Worm (Caenorhabditis elegans) whole organism, L4/young adult: ENCODE measurements around the gene srd-30.
A peak's percentile ranks its signal among the peaks of the same experiment; 100 is the strongest.

ENCODE experiments used
- W03F9.2 ChIP-seq: fragments of 150-350 bp; optimal IDR thresholded peaks from 2 replicates; lab custom pipeline; 2014; ENCODE audit warnings: missing biosample characterization, missing genetic modification characterization
- dao-5 ChIP-seq: sonication (generic microtip); optimal IDR thresholded peaks from 2 replicates; lab custom pipeline; 2016; ENCODE audit warnings: missing genotype, missing genetic modification characterization, moderate library complexity, missing compliant biosample characterization
- him-1 ChIP-seq: sonication (generic microtip); optimal IDR thresholded peaks from 2 replicates; lab custom pipeline; 2016; ENCODE audit warnings: missing genotype, missing genetic modification reagents, missing genetic modification characterization, missing compliant biosample characterization

Gene srd-30

DNA sequence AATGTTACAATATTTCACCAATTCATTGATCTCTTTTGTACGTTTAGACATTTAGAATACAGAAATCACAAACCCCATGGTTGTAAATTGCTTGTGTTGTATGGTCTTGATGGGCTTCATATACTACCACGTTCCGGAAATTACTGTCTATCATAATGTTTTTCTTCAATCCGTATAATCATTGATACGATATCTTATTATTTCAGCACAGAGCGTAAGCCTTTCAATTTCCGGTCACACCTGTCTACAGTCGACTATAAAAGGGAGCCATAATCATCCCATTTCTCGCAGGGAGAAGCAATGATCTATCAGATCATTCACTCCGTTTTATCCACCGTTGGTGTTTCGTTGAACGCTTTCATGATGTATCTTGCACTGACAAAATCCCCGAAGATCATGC is at the start of gene srd-30:
srd-30 (plus strand) TSS at position 301 of the 400 bp plus-strand sequence.
- TF ChIP-seq dao-5 (tag; lab: Kevin White, UChicago): no peak
- no peak for TF ChIP-seq him-1 (tag; lab: Kevin White, UChicago)

DNA sequence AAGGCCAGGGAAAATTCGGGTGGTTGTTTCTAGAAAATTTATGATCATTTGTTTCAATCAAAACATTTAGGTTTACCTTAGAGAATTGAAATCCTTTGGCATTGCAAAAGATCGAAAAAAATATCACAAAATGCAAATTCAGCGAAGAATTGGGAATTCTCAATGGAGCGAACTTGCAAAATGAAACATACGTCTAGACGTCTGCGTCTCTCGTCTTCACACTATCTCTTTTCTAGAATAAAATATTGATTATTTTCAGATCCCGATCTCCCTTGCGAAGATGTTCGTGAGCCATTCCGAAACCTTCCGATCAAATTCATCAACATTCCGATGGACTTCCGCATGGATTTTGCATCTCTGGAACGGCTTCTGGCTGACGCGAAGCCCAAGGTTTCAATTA is 49.2 kb upstream of the srd-30 start, which contains the start of gene ets-6:
ets-6 (minus strand) TSS at position 169 of the 400 bp plus-strand sequence.
- TF ChIP-seq dao-5 (tag; lab: Kevin White, UChicago) (no peak), W03F9.2 (peak; percentile 28)

DNA sequence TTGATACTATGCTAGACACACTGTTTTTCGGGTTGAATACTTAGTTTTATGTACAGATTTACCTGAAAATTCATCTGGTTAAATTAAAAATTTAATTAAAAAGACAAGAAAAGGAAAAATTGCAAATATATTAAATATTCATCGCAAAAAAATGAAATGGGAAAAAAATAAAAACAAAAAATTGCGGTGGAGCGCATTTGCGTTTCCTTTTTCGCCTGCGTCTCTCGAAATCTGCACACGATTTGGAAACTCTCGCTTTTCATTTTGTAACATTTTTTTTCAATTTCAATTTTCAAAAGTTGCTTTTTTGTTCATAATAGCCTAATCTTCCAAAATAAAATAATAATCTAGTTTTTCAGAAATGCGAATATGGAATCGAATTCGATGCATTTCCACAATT is 42.0 kb upstream of the srd-30 start, which contains the start of the genes F19F10.11 and C50E3.5:
F19F10.11 (minus strand) TSS at position 68 of the 400 bp plus-strand sequence.
C50E3.5 (plus strand) TSS at position 360 of the 400 bp plus-strand sequence.
- no peak for TF ChIP-seq dao-5 (tag; lab: Kevin White, UChicago)
- no peak for TF ChIP-seq him-1 (tag; lab: Kevin White, UChicago)
- TF ChIP-seq W03F9.2: peak; percentile 64

DNA sequence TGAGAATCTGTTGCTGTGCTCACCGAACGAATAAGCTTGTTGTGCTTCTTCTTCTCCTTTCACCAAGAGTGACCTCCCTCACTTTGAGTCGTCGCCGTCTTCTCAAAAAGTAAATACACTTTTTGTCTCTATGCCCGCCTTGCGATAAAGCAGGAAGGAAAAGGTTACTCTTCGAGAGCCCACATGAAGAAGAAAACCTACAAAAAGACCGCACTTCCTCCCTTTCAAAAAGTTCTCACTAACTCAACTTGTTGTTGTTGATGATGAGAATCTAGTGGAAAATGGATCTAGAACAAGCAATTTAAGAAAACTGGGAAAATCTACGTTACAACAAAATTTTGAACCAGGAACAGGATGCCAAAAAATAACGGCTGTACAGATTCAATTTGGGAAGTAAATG is 39.1 kb upstream of the srd-30 start, which contains the start of gene C50E3.6:
C50E3.6 (minus strand) TSS at position 101 of the 400 bp plus-strand sequence.
- no peak for TF ChIP-seq him-1 (tag; lab: Kevin White, UChicago)
- no peak for TF ChIP-seq dao-5 (tag; lab: Kevin White, UChicago)
- no peak for TF ChIP-seq W03F9.2

DNA sequence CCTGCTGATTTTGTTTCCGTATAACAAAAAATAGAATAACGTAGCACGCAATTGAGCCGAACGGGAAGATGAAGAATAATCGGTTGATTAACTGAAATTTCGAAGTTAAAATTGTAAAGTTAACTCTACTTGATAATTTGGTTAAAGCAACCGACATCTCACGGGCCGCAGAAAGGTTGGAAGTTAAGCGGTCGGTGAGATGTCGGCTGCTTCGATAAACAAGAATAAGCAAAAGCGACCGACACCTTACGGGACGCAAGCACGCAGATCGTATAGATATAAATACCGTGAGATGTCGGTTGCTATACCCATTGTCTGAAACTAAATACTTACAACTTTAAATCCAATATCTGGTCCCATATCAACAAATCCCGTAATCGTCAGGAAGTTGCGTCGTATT is 34.5 kb upstream of the srd-30 start:
- no peak for TF ChIP-seq W03F9.2
- TF ChIP-seq him-1 (tag; lab: Kevin White, UChicago): no peak
- TF ChIP-seq dao-5 (tag; lab: Kevin White, UChicago): no peak

DNA sequence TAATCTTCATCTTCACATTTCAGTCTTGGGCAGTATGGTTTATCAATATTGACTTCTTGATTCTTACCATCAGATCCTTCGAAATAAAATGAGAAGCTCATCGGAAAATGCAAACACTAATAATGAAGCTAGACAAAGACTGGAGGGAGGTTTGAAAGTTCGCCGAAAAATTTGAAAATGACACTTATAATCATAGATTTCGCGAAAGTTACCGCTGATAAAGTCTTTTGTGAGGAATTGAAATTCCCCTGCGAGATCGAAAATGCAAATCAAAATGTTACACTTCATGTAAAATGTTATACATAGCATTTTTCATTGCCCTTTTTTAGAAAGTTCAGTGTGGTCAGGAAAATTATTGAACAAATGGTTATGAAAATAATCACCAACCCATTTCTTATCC is 31.3 kb upstream of the srd-30 start, which contains the start of gene C50E3.7:
C50E3.7 (minus strand) TSS at position 101 of the 400 bp plus-strand sequence.
- TF ChIP-seq dao-5 (tag; lab: Kevin White, UChicago) (no peak), W03F9.2 (no peak)

DNA sequence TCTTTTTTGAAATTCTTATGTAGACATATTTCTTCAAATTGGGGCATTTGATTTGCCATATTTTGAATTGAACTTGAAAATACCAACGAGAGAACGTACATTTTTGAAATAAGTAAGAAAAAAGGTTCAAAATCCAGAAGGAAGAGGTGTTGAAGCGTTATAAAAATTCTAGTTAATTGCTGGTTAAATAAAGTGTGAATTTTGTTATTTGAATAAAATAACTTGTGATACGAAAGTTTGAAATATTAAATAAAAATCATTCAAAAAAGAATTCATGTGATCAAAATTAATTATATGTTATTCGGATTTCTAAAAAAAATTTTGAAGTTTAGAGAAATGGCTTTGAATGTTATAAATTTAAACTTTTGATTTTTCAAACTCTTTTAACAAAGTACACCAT is 29.5 kb upstream of the srd-30 start, which contains the start of gene C50E3.9:
C50E3.9 (minus strand) TSS at position 101 of the 400 bp plus-strand sequence.
- no peak for TF ChIP-seq dao-5 (tag; lab: Kevin White, UChicago)
- no peak for TF ChIP-seq W03F9.2
- TF ChIP-seq him-1 (tag; lab: Kevin White, UChicago): no peak

DNA sequence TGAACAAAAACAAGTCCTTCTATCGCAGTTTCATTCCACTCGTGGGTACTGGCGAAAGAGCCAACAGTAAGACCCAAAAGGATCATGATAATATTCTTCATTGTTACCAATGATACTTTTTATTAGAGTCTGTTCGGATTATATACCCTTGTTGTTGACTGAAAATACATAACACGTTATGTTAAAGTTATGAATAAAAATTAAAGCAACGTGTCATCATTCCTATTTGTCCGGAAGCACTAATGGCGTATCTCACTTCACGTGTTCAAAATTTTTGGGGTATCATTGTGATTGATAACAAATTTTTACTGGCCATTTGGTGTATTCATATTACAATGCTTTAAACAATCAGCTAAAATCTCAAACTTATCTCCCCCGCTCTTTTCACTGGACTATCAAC is 28.2 kb upstream of the srd-30 start, which contains the start of gene scl-26:
scl-26 (minus strand) TSS at position 101 of the 400 bp plus-strand sequence.
- TF ChIP-seq him-1 (tag; lab: Kevin White, UChicago) (no peak), W03F9.2 (no peak), dao-5 (tag; lab: Kevin White, UChicago) (no peak)

DNA sequence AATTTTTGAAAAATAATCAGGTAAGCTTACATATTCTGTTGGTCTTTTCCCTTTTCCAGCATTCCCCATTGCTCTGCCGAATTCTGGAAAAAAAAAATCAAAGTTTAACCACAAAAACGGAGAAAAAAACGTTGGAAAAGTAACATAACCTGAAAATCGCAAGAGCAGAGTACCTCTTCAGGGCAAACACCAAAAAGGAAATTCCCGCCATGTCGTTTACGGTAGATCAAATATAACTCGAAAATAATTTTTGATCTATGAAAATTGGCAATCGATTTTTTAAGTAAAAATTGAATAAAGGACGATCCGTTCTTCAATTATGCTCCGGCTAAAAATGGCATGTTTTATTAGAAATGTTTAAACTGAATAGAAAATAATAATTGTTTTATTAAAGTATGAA is 26.2 kb upstream of the srd-30 start, which contains the start of gene C50E3.11:
C50E3.11 (minus strand) TSS at position 83 of the 400 bp plus-strand sequence.
- no peak for TF ChIP-seq him-1 (tag; lab: Kevin White, UChicago)
- no peak for TF ChIP-seq dao-5 (tag; lab: Kevin White, UChicago)
- no peak for TF ChIP-seq W03F9.2

DNA sequence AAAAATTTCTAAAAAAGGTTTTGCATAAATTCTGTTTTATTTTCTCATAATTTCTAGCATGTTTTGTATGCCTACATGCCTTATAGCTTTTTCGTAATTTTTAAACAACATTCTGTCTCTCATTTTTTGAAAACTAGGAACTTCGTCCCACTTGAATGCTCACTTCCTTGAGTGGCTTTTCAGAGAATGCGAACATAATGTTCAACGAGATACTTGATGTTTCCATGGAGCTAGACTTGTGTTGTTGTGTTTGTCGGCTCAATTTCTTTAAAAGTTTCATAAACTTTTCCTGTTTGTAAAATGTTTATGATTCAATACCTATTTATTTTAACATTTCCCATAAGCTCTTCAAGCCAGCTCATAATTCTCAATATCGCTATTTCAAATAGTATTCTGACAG is 24.7 kb upstream of the srd-30 start, which contains the start of gene clec-213:
clec-213 (plus strand) TSS at position 301 of the 400 bp plus-strand sequence.
- TF ChIP-seq him-1 (tag; lab: Kevin White, UChicago): no peak
- TF ChIP-seq dao-5 (tag; lab: Kevin White, UChicago): no peak
- no peak for TF ChIP-seq W03F9.2

DNA sequence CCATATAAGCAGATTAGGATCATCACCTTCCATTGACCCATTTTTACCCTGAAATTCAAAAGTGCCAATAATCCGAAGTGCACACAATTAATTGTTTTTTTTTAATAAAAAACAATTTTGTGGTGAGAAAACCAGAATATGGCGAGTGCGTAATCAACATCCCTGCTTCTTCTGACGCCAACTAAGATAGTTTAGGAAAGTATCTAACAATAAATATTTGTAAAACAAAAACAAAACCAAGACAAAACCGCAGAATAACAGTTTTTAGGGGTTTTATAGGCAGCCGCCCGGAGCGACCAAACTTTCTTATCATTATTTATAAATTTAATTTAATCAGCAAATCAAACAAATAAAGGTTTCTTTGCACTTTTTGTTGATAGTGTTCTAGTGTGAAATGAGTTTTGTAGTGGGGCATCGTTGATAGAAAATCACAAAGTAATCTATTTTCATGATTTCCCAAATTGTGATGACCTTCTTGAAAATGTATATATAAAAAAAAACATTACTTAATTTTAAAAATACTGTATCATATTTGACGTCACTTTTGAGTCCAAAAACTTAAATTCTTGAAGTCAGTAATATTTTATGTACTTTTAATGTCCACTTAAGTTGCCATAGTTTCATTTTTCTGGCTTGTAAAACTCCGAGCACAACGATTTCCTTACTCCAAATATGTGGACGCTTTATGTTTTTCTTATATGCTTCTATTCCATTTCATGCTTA is 19.7 kb upstream of the srd-30 start, which contains the start of the genes folt-3 and clec-214:
folt-3 (minus strand) TSS at position 51 of the 723 bp plus-strand sequence.
clec-214 (plus strand) TSS at position 673 of the 723 bp plus-strand sequence.
- no peak for TF ChIP-seq W03F9.2
- no peak for TF ChIP-seq dao-5 (tag; lab: Kevin White, UChicago)
- no peak for TF ChIP-seq him-1 (tag; lab: Kevin White, UChicago)

DNA sequence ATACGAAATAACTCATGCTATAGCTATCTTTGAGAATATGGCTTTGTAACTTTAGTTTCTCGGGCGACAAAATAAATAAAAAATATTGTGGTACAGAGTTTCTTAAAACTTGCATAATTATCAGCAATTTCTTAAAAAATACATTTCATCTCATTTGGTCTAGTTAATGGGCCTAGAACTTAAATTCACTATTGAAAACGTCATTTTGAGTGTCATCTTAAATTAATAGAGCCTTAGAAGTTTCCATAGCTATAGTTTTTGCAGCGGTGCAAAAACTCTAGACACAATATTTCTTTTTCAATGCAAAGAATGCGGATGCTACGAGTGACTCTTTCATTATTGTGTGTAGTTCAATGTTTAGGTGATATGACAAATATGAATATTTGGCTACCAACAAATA is 17.6 kb upstream of the srd-30 start, which contains the start of gene clec-215:
clec-215 (plus strand) TSS at position 301 of the 400 bp plus-strand sequence.
- TF ChIP-seq W03F9.2 (no peak), him-1 (tag; lab: Kevin White, UChicago) (no peak), dao-5 (tag; lab: Kevin White, UChicago) (no peak)

DNA sequence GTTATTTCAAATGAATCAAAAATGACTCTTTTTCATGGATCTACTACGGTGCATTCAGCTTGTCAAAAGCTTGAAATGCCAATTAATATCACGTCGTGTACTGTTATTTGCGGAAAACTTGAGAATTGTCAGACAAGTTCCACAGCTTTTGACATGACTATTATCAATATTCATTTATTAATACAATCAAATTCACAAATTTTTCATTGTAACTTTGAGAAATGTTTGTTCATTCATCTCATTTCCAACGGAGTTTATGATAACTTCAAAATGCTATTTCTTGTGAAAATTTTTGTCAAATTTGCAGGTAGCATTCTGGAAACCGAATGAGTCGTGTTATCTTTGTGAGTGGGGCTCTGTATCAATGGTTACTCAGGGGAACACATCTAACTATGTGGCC is 11.5 kb upstream of the srd-30 start, which contains the start of gene C50E3.15:
C50E3.15 (plus strand) TSS at position 301 of the 400 bp plus-strand sequence.
- TF ChIP-seq dao-5 (tag; lab: Kevin White, UChicago): no peak
- no peak for TF ChIP-seq W03F9.2
- no peak for TF ChIP-seq him-1 (tag; lab: Kevin White, UChicago)

DNA sequence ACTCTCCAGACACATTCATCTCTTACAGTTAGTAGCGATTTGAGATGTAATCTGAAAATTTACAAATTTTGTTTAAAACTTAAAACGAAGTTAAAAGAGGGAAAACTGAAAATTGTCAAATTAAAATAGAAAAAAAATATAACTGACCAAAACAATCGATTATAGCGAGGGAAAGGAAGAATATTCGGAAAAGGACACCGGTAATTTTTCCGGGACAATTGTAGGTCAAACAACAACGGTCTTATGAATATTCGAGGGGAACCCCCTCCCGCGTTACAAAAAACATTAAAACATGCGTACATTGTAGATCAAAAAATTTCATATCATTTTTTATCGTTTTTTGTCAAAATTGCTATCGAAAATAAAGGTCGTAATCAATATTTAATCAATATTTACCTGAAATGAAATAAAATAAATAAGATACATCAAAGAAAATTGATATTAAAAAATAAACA is 7.6 kb upstream of the srd-30 start, which contains the start of gene C50E3.12:
C50E3.12 (minus strand) TSS at position 51 of the 455 bp plus-strand sequence.
- TF ChIP-seq him-1 (tag; lab: Kevin White, UChicago): no peak
- TF ChIP-seq dao-5 (tag; lab: Kevin White, UChicago): no peak
- TF ChIP-seq W03F9.2: no peak
